Worm (Caenorhabditis elegans): ENCODE measurements around the gene cpg-18.
A peak's percentile ranks its signal among the peaks of the same experiment; 100 is the strongest.

cpg-18 gene

ce11 chrIV:5761211-5761907 lies 26.5 kb downstream of the cpg-18 start:
- TF ChIP-seq nhr-25 (tag; optimal IDR thresholded peaks at IDR 0.05), result no peak
- TF ChIP-seq elt-1 (tag; optimal IDR thresholded peaks at IDR 0.05), result peak; percentile 68

ce11 chrIV:5762770-5763169 lies 27.9 kb downstream of the cpg-18 start:
- TF ChIP-seq lin-15B (tag; optimal IDR thresholded peaks at IDR 0.05), result no peak
- no peak for TF ChIP-seq lsy-12 (tag; optimal IDR thresholded peaks at IDR 0.05)
- TF ChIP-seq unc-39 (tag; optimal IDR thresholded peaks at IDR 0.05), result no peak
- no peak for TF ChIP-seq nhr-28 (tag; optimal IDR thresholded peaks at IDR 0.05)
- no peak for TF ChIP-seq unc-62 (GFP tag; optimal IDR thresholded peaks at IDR 0.05)
- no peak for TF ChIP-seq ceh-28 (tag; optimal IDR thresholded peaks at IDR 0.05)
- no peak for TF ChIP-seq daf-12 (tag; optimal IDR thresholded peaks at IDR 0.05)
- TF ChIP-seq nhr-25 (tag; optimal IDR thresholded peaks at IDR 0.05), result peak; percentile 10
- TF ChIP-seq pha-4 (tag; optimal IDR thresholded peaks at IDR 0.05), result no peak
- TF ChIP-seq elt-2 (tag; optimal IDR thresholded peaks at IDR 0.05), result peak; percentile 67
- TF ChIP-seq nhr-12 (tag; optimal IDR thresholded peaks at IDR 0.05), result no peak
- TF ChIP-seq fkh-2 (tag; optimal IDR thresholded peaks at IDR 0.05), result no peak
- no peak for TF ChIP-seq nhr-67 (tag; optimal IDR thresholded peaks at IDR 0.05)
- no peak for TF ChIP-seq elt-3 (tag; optimal IDR thresholded peaks at IDR 0.05)
- TF ChIP-seq nhr-23 (tag; optimal IDR thresholded peaks at IDR 0.05), result no peak
- no peak for TF ChIP-seq ceh-9 (tag; optimal IDR thresholded peaks at IDR 0.05)
- peak; percentile 89 for TF ChIP-seq pqm-1 (tag; optimal IDR thresholded peaks at IDR 0.05)
- no peak for TF ChIP-seq snpc-4 (tag; optimal IDR thresholded peaks at IDR 0.05)
- TF ChIP-seq skn-1 (tag; optimal IDR thresholded peaks at IDR 0.05), result no peak
- TF ChIP-seq eor-1 (tag; optimal IDR thresholded peaks at IDR 0.05), result no peak
- TF ChIP-seq ceh-16 (tag; optimal IDR thresholded peaks at IDR 0.05), result no peak
- TF ChIP-seq ceh-82 (tag; optimal IDR thresholded peaks at IDR 0.05), result no peak
- no peak for TF ChIP-seq aly-2 (tag; optimal IDR thresholded peaks at IDR 0.05)
- TF ChIP-seq nhr-11 (tag; optimal IDR thresholded peaks at IDR 0.05), result no peak
- peak; percentile 22 for TF ChIP-seq nhr-43 (tag; optimal IDR thresholded peaks at IDR 0.05; ENCODE audit: poor library complexity, severe bottlenecking)
- TF ChIP-seq jun-1 (tag; optimal IDR thresholded peaks at IDR 0.05), result peak; percentile 59
- TF ChIP-seq nhr-76 (tag; optimal IDR thresholded peaks at IDR 0.05), result no peak
- no peak for TF ChIP-seq egl-27 (tag; optimal IDR thresholded peaks at IDR 0.05)
- no peak for TF ChIP-seq sea-2 (GFP tag; optimal IDR thresholded peaks at IDR 0.05)
- no peak for TF ChIP-seq nhr-77 (tag; optimal IDR thresholded peaks at IDR 0.05)
- TF ChIP-seq fos-1 (tag; optimal IDR thresholded peaks at IDR 0.05), result no peak
- no peak for TF ChIP-seq fkh-10 (GFP tag; optimal IDR thresholded peaks at IDR 0.05)
- no peak for TF ChIP-seq ztf-11 (tag; optimal IDR thresholded peaks at IDR 0.05)
- TF ChIP-seq nfya-1 (tag; optimal IDR thresholded peaks at IDR 0.05; ENCODE audit: insufficient read depth), result no peak
- TF ChIP-seq zag-1 (tag; optimal IDR thresholded peaks at IDR 0.05), result no peak
- TF ChIP-seq egl-5 (tag; optimal IDR thresholded peaks at IDR 0.05), result no peak
- no peak for TF ChIP-seq hmg-11 (tag; optimal IDR thresholded peaks at IDR 0.05)
- TF ChIP-seq mml-1 (tag; optimal IDR thresholded peaks at IDR 0.05), result peak; percentile 6
- TF ChIP-seq elt-1 (tag; optimal IDR thresholded peaks at IDR 0.05), result no peak
- no peak for TF ChIP-seq R02D3.7 (tag; optimal IDR thresholded peaks at IDR 0.05)
- TF ChIP-seq ama-1 (optimal IDR thresholded peaks at IDR 0.05), result no peak
- no peak for TF ChIP-seq tbx-2 (tag; optimal IDR thresholded peaks at IDR 0.05)
- TF ChIP-seq ztf-4 (tag; optimal IDR thresholded peaks at IDR 0.05), result no peak
- TF ChIP-seq mdl-1 (tag; optimal IDR thresholded peaks at IDR 0.05), result no peak
- no peak for TF ChIP-seq lin-39 (tag; optimal IDR thresholded peaks at IDR 0.05)

Measured in whole organism, L3 larva.